Fruit fly (Drosophila melanogaster): ENCODE results near the gene Cyp12e1.
A peak's percentile ranks its signal among the peaks of the same experiment; 100 is the strongest.

Gene Cyp12e1

DNA sequence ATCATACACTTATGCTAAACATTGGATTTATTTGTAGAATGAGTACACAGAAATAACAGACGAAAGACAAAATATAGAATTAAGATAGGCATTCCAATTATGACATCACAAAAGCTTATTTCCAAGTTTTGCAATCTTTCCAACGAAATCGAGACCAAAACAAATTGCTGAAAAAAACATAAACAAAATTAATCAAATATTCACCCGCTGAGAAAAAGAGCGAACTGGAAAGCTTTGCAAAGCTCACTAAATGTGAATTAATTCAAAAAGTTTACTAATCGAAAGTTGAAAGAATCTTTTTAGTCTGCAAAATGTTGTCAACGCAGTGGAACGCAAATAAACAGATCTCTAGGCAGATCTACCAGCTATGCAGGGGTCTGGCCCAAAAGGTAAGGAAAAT, at the start of gene Cyp12e1:
Gene Cyp12e1 (plus strand): TSS at position 301 of the 400 bp plus-strand sequence.
- peak; percentile 84 for TF ChIP-seq kay (GFP tag; ENCODE audit: borderline replicate concordance)
- TF ChIP-seq cnc (optimal IDR thresholded peaks at IDR 0.05) = no peak

DNA sequence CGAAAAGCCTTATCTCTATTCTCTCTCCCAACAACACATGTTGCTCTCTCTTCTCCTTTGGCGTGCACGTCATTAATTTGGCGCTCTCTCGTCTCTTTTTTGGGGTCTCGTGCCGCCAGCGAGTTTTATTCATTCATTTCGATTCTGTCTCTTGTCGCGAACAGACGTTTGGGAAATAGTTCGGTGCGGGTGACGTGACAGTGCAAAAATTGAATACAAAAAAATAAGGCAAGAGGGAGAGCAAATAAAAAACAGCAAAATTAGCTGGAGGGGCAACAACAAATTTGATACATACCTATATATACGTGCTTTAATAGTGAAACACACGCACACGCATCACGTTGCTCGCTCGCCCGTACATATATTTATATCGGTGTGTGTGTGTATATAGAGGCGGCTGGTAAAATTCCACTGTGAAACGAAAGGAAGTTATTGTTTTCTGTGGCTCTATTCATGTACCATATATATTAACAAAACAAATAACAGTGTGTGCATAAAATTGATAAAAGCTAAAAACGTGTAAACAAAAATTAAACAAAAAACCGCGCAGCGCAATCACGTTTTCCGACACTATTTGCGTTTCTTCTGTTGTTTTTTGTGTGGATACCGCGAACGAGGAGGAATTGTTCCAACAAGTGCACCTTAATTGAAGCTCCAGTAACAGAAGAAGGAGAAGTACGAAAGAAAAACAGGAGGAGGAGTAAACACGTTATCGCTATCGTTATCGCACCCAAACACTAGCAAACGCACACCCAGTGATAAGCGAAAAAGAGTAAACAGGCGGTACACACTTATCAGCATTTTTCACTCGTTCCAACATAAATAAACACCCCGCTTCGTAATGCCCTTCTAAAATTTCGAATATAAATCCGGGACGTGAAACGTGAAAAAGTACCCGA, 46.2 kb upstream of the Cyp12e1 start, which contains the start of gene cwo:
Gene cwo (plus strand): TSS at position 131 of the 899 bp plus-strand sequence.
- TF ChIP-seq CG7101 (tag; optimal IDR thresholded peaks at IDR 0.05) = peak; percentile 48
- no peak for TF ChIP-seq ovo (GFP tag; optimal IDR thresholded peaks at IDR 0.05)
- peak; percentile 88 for TF ChIP-seq kay (GFP tag; ENCODE audit: borderline replicate concordance)
- no peak for TF ChIP-seq CG11617 (GFP tag; optimal IDR thresholded peaks at IDR 0.05)
- no peak for TF ChIP-seq Hr96 (GFP tag; optimal IDR thresholded peaks at IDR 0.05)
- TF ChIP-seq Mnt (GFP tag; optimal IDR thresholded peaks at IDR 0.05) = peak; percentile 62
- TF ChIP-seq pad (GFP tag; optimal IDR thresholded peaks at IDR 0.05) = peak; percentile 20
- TF ChIP-seq CG1620 (GFP tag; optimal IDR thresholded peaks at IDR 0.05) = no peak
- peak; percentile 84 for TF ChIP-seq cic (GFP tag; optimal IDR thresholded peaks at IDR 0.05)
- TF ChIP-seq CG12768 (GFP tag; optimal IDR thresholded peaks at IDR 0.05) = peak; percentile 58
- TF ChIP-seq CG7045 (GFP tag; optimal IDR thresholded peaks at IDR 0.05) = peak; percentile 13
- peak; percentile 41 for TF ChIP-seq CG33017 (tag; optimal IDR thresholded peaks at IDR 0.05)
- TF ChIP-seq Clk (GFP tag; optimal IDR thresholded peaks at IDR 0.05) = no peak
- peak; percentile 34 for TF ChIP-seq CG14711 (tag; optimal IDR thresholded peaks at IDR 0.05)
- TF ChIP-seq CG5204 (GFP tag; optimal IDR thresholded peaks at IDR 0.05) = no peak
- TF ChIP-seq cnc (optimal IDR thresholded peaks at IDR 0.05) = peak; percentile 84 to 95
- peak; percentile 12 for TF ChIP-seq bab1 (GFP tag; optimal IDR thresholded peaks at IDR 0.05)
- peak; percentile 48 for TF ChIP-seq tj (GFP tag; optimal IDR thresholded peaks at IDR 0.05)
- peak; percentile 26 for TF ChIP-seq Crg-1 (GFP tag; optimal IDR thresholded peaks at IDR 0.05)
- TF ChIP-seq toe (GFP tag; optimal IDR thresholded peaks at IDR 0.05) = no peak

DNA sequence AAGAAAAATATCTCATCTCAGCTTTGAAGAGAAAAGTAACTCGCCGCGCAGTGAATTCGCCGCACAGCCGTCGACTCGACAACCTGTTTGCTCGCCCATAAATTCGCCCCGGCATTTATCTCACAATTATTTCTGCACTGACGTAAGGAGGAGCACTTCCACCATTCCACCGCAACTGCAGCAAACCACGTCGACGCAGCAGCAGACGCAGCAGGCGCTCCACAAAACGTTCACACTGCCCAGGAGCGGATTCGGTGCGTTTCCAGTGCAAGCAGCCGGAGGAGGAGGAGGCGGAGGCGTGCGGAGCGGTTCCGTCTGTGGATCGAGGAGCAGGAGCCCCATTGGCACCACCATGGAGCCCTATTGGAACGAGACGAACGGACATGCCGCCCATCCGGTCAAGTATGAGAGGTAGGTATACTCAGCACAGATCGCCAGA, 45.5 kb upstream of the Cyp12e1 start:
- TF ChIP-seq pad (GFP tag; optimal IDR thresholded peaks at IDR 0.05) = no peak

DNA sequence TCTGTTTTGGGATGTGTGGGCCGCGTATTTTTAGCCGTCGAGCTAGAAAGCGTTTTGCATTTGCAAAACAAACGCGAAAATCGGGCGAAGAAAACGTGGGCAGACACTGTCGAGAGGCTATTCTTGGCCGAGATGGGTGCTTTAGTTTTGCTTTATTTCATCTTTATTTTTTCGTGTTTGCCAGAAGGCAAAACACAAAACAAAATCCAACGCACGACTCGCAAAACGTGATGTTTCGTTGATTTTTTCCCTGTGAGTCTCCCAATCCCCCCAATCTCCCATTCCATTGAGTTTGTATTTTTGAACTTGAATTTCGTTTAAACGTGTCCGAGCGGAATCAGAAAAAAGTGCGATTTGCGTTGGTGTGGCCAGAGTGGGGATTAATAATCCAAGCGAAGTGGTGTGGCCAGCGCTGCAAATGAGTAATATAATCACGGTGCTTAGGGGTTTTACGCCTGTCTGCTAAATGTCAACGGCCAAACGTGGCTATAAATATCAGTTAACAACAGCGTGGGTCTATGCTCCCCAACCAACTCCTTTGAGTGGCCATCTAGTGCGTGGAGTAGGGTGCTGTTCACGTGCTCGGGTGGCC, 44.6 kb upstream of the Cyp12e1 start:
- TF ChIP-seq CG11617 (GFP tag; optimal IDR thresholded peaks at IDR 0.05) = no peak
- no peak for TF ChIP-seq Mnt (GFP tag; optimal IDR thresholded peaks at IDR 0.05)
- TF ChIP-seq CG33017 (tag; optimal IDR thresholded peaks at IDR 0.05) = no peak
- TF ChIP-seq Clk (GFP tag; optimal IDR thresholded peaks at IDR 0.05) = no peak
- no peak for TF ChIP-seq Crg-1 (GFP tag; optimal IDR thresholded peaks at IDR 0.05)
- TF ChIP-seq Hr96 (GFP tag; optimal IDR thresholded peaks at IDR 0.05) = no peak
- TF ChIP-seq CG12768 (GFP tag; optimal IDR thresholded peaks at IDR 0.05) = no peak
- TF ChIP-seq CG5204 (GFP tag; optimal IDR thresholded peaks at IDR 0.05) = no peak
- no peak for TF ChIP-seq ovo (GFP tag; optimal IDR thresholded peaks at IDR 0.05)
- TF ChIP-seq pad (GFP tag; optimal IDR thresholded peaks at IDR 0.05) = no peak
- no peak for TF ChIP-seq kay (GFP tag; ENCODE audit: borderline replicate concordance)
- no peak for TF ChIP-seq CG7101 (tag; optimal IDR thresholded peaks at IDR 0.05)

DNA sequence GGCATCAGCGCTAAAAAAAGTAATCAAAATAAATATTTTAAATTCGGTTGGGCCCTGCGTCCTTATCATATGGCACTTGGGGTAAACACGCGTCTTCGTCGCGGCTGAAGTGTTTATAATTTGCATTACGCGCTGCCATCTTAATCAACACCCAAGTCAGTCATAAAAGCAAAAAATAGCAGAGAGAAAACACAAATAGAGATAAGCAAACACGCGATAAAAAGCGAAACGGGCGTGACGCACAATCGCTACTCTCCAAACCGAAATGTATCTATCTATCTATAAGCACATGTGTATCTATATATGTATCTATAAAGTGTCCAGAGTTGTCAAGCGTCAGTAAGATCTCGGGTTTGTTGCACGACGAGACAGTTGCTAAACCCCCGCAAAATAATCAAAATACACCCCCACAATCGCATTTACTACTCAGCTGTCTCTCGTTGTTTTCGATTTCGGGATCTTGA, 43.6 kb upstream of the Cyp12e1 start:
- TF ChIP-seq Mnt (GFP tag; optimal IDR thresholded peaks at IDR 0.05) (peak; percentile 80), ovo (GFP tag; optimal IDR thresholded peaks at IDR 0.05) (peak; percentile 75), CG11617 (GFP tag; optimal IDR thresholded peaks at IDR 0.05) (peak; percentile 56), CG14711 (tag; optimal IDR thresholded peaks at IDR 0.05) (peak; percentile 77), Crg-1 (GFP tag; optimal IDR thresholded peaks at IDR 0.05) (peak; percentile 28), kay (GFP tag; ENCODE audit: borderline replicate concordance) (peak; percentile 93), CG7101 (tag; optimal IDR thresholded peaks at IDR 0.05) (peak; percentile 76), pad (GFP tag; optimal IDR thresholded peaks at IDR 0.05) (peak; percentile 53), Clk (GFP tag; optimal IDR thresholded peaks at IDR 0.05) (peak; percentile 38), CG12768 (GFP tag; optimal IDR thresholded peaks at IDR 0.05) (peak; percentile 62), cnc (optimal IDR thresholded peaks at IDR 0.05) (no peak), cic (GFP tag; optimal IDR thresholded peaks at IDR 0.05) (peak; percentile 98), CG1620 (GFP tag; optimal IDR thresholded peaks at IDR 0.05) (peak; percentile 65), Hr96 (GFP tag; optimal IDR thresholded peaks at IDR 0.05) (peak; percentile 4), CG7045 (GFP tag; optimal IDR thresholded peaks at IDR 0.05) (peak; percentile 83), CG5204 (GFP tag; optimal IDR thresholded peaks at IDR 0.05) (peak; percentile 24), CG33017 (tag; optimal IDR thresholded peaks at IDR 0.05) (peak; percentile 76), toe (GFP tag; optimal IDR thresholded peaks at IDR 0.05) (peak; percentile 40), bab1 (GFP tag; optimal IDR thresholded peaks at IDR 0.05) (no peak), tj (GFP tag; optimal IDR thresholded peaks at IDR 0.05) (peak; percentile 21)

DNA sequence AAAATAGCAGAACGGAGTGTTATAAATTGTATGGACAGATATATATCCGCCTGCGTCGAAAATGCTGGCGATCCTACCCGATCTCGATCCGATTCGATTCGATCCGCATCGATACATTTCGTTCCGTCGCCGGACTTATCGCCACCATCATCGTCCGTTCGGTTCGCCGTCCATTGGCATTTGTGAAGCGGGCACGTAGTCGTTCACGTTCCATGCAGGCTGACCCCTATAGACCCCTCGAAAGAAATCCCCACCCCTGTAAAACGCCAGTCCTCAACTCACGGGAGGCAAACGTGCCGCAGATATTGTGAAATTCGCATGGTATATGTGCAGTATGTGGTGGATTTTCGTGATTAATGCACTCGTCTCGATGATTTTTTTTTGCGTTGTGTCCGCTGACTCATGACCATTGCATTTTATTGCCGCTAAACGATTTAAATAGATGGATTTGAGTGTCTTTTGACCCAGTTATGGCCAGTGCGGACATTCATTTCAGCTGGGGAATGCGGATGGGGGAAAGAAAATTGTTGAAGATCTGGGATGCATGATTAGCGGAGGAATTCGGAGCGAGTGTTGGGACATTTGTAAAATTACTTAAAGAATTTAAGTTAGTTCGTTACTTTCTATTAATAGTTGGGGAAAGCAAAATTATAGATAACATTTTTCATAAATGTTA, 42.6 kb upstream of the Cyp12e1 start:
- TF ChIP-seq CG7101 (tag; optimal IDR thresholded peaks at IDR 0.05) = no peak
- no peak for TF ChIP-seq Mnt (GFP tag; optimal IDR thresholded peaks at IDR 0.05)
- TF ChIP-seq CG5204 (GFP tag; optimal IDR thresholded peaks at IDR 0.05) = no peak
- no peak for TF ChIP-seq Hr96 (GFP tag; optimal IDR thresholded peaks at IDR 0.05)
- no peak for TF ChIP-seq CG12768 (GFP tag; optimal IDR thresholded peaks at IDR 0.05)
- peak; percentile 29 for TF ChIP-seq tj (GFP tag; optimal IDR thresholded peaks at IDR 0.05)
- TF ChIP-seq pad (GFP tag; optimal IDR thresholded peaks at IDR 0.05) = no peak
- TF ChIP-seq CG33017 (tag; optimal IDR thresholded peaks at IDR 0.05) = no peak
- no peak for TF ChIP-seq ovo (GFP tag; optimal IDR thresholded peaks at IDR 0.05)
- TF ChIP-seq Clk (GFP tag; optimal IDR thresholded peaks at IDR 0.05) = no peak
- no peak for TF ChIP-seq bab1 (GFP tag; optimal IDR thresholded peaks at IDR 0.05)
- no peak for TF ChIP-seq CG14711 (tag; optimal IDR thresholded peaks at IDR 0.05)
- no peak for TF ChIP-seq CG11617 (GFP tag; optimal IDR thresholded peaks at IDR 0.05)
- TF ChIP-seq cnc (optimal IDR thresholded peaks at IDR 0.05) = no peak
- no peak for TF ChIP-seq CG1620 (GFP tag; optimal IDR thresholded peaks at IDR 0.05)
- TF ChIP-seq cic (GFP tag; optimal IDR thresholded peaks at IDR 0.05) = peak; percentile 64
- TF ChIP-seq Crg-1 (GFP tag; optimal IDR thresholded peaks at IDR 0.05) = no peak
- TF ChIP-seq toe (GFP tag; optimal IDR thresholded peaks at IDR 0.05) = no peak
- no peak for TF ChIP-seq CG7045 (GFP tag; optimal IDR thresholded peaks at IDR 0.05)
- peak; percentile 76 for TF ChIP-seq kay (GFP tag; ENCODE audit: borderline replicate concordance)
